Worm (Caenorhabditis elegans) whole organism, L4/young adult: Measurements from ENCODE around the gene cnt-1.

Source experiments
- W03F9.2 ChIP-seq: fragments of 150-350 bp; optimal IDR thresholded peaks from 2 replicates; lab custom pipeline; 2014; ENCODE audit warnings: missing biosample characterization, missing genetic modification characterization
- dao-5 ChIP-seq: sonication (generic microtip); optimal IDR thresholded peaks from 2 replicates; lab custom pipeline; 2016; ENCODE audit warnings: missing genotype, missing genetic modification characterization, moderate library complexity, missing compliant biosample characterization
- him-1 ChIP-seq: sonication (generic microtip); optimal IDR thresholded peaks from 2 replicates; lab custom pipeline; 2016; ENCODE audit warnings: missing genotype, missing genetic modification reagents, missing genetic modification characterization, missing compliant biosample characterization

The cnt-1 gene

ce11 chrII:12052136-12052535 lies 36.5 kb downstream of the cnt-1 start:
- no peak for TF ChIP-seq W03F9.2 (tag; lab: Kevin White, UChicago)
- TF ChIP-seq dao-5 (tag; lab: Kevin White, UChicago): no peak
- TF ChIP-seq him-1 (tag; lab: Kevin White, UChicago): no peak

ce11 chrII:12051601-12052000 lies 37.1 kb downstream of the cnt-1 start:
- TF ChIP-seq W03F9.2 (tag; lab: Kevin White, UChicago) (no peak), him-1 (tag; lab: Kevin White, UChicago) (no peak), dao-5 (tag; lab: Kevin White, UChicago) (no peak)

ce11 chrII:12050607-12051006 lies 38.1 kb downstream of the cnt-1 start:
- TF ChIP-seq him-1 (tag; lab: Kevin White, UChicago): no peak
- no peak for TF ChIP-seq dao-5 (tag; lab: Kevin White, UChicago)
- TF ChIP-seq W03F9.2 (tag; lab: Kevin White, UChicago): no peak

ce11 chrII:12049281-12049680 lies 39.4 kb downstream of the cnt-1 start, which contains the start of gene nadk-2:
TSS of gene nadk-2 (plus strand) at chrII:12049581.
- TF ChIP-seq W03F9.2 (tag; lab: Kevin White, UChicago): no peak
- no peak for TF ChIP-seq dao-5 (tag; lab: Kevin White, UChicago)
- TF ChIP-seq him-1 (tag; lab: Kevin White, UChicago): no peak

DNA sequence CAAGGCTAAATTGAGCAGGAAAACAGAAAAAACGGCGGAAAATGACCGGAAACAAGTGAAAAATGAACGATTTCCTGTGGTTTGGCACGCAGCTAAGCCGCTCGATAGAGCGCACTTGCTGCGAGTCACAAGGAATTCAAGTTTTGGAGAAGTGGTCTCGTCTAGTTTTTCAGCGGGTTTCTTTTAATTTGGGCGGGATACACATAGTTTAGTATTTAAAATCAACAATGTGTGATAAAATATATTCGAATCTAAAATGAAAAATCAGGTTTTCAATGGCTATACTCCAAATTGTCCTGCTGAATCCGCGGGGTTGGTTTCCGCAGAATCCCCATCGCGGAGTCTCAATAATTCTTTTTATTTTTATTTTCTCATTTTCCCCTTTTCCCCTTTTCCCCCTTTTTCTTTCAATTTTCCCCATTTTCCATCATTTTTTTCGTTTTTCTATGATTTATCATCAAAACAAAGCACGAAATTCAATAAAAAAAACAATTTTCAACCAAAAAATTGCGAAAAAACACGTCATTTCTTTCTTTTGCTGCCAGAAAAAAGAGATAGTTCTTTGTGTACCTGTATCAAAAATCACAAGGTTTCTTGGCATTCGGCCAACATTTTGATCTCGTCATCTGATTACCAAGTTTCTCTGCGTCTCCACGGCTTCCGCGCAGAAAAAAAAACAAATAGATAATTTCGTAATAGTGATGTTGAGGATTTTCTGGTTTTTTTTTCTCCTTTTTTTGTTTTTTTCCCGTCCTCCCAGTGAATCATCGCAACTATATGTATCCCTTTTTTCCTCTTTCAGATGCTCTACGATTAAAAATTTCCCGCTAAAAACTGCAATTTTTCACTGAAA lies 46.3 kb downstream of the cnt-1 start, which contains the start of gene ippk-1:
Gene ippk-1 (plus strand): TSS at position 803 of the 853 bp plus-strand sequence.
- TF ChIP-seq him-1 (tag; lab: Kevin White, UChicago) (no peak), W03F9.2 (tag; lab: Kevin White, UChicago) (peak; percentile 16)

DNA sequence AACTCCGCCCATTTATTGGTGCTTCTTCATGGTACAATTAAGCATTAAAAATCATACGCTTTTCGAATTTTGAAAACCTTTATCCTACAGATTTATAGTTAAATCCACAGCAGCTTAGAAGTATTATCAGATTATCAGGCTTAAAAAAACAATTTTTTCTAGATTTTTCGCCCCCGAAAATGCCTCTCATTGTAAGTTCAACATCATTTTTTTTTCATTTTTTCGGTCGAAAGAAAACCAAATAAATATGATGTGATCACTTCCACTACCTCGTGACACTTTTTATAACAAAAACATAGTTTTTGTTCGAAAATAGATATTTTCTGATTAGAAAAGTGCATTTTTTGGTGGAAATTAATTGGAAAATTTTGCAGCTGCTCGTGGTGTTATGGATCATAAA lies 47.6 kb downstream of the cnt-1 start:
- TF ChIP-seq him-1 (tag; lab: Kevin White, UChicago) (no peak), dao-5 (tag; lab: Kevin White, UChicago) (no peak), W03F9.2 (tag; lab: Kevin White, UChicago) (no peak)

DNA sequence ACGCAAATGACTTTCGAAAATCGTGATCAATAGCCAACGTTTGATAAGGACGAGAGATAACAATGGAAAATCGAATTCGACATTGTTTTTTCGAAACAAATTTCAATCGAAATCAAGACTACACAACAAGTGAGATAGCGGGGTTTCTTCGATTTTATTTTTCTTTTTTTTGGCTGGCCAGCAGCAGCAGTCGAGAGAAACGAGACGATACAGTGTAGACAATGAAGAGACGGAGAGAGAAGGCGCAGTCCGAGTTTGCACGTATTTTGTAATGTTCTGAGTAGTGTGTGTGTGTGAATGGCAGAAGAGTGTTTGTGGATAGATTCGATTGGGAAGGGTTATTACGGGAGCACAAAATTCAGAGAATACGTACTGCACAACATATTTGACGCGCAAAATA lies 48.5 kb downstream of the cnt-1 start:
- no peak for TF ChIP-seq him-1 (tag; lab: Kevin White, UChicago)
- no peak for TF ChIP-seq W03F9.2 (tag; lab: Kevin White, UChicago)
- no peak for TF ChIP-seq dao-5 (tag; lab: Kevin White, UChicago)

- no peak for TF ChIP-seq W03F9.2 (tag; lab: Kevin White, UChicago)
- no peak for TF ChIP-seq dao-5 (tag; lab: Kevin White, UChicago)
- no peak for TF ChIP-seq him-1 (tag; lab: Kevin White, UChicago)
Measured at ce11 chrII:12039039-12039438, 49.6 kb downstream of the cnt-1 start, which contains the start of gene tpi-1. TSS of gene tpi-1 (minus strand) at chrII:12039139.

- TF ChIP-seq W03F9.2 (tag; lab: Kevin White, UChicago) (no peak), him-1 (tag; lab: Kevin White, UChicago) (no peak), dao-5 (tag; lab: Kevin White, UChicago) (no peak)
Measured at ce11 chrII:12036516-12036915, 52.2 kb downstream of the cnt-1 start, which contains the start of gene cyn-16. TSS of gene cyn-16 (minus strand) at chrII:12036742.

DNA sequence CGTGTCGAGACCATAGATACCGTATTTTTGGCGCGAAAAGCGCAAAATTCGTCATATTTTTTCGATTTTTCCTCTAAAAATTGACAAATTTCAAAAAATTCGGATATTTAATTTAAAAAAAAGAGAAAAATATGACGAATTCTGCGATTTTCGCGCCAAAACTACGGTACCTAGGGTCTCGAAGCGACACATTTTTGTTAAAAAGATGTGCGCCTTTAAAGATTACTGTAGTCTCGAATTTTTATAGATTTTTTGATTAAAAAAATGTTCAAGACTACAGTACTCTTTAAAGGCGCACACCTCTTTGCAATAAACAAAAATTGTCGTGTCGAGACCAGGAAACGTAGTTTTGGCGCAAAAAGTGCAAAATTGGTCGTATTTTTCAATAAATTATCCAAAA lies 52.6 kb downstream of the cnt-1 start:
- TF ChIP-seq W03F9.2 (tag; lab: Kevin White, UChicago): no peak

DNA sequence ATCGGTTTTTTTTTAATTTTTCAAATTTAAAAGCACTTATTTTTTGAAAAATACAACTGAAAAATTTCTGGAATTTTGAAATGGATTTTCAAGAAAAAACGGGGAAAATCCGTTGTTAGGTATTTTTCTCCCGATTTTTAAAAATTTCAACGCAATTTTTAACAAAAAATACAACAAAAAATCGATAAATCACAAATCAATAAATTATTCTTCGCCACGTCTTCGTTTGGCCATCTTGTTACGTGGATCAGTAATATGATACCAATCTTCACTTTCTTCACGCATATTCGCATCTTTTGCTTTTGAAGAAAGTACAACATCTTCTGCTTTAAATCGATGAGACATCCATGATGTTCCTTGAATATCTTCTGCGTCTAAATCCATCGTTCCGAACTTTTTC lies 60.0 kb downstream of the cnt-1 start:
- TF ChIP-seq W03F9.2 (tag; lab: Kevin White, UChicago) (no peak), him-1 (tag; lab: Kevin White, UChicago) (no peak), dao-5 (tag; lab: Kevin White, UChicago) (no peak)

- no peak for TF ChIP-seq dao-5 (tag; lab: Kevin White, UChicago)
- TF ChIP-seq him-1 (tag; lab: Kevin White, UChicago): no peak
- TF ChIP-seq W03F9.2 (tag; lab: Kevin White, UChicago): no peak
Measured at ce11 chrII:12027697-12028245, 60.9 kb downstream of the cnt-1 start, which contains the start of gene Y17G7B.8. TSS of gene Y17G7B.8 (minus strand) at chrII:12027747.

- TF ChIP-seq him-1 (tag; lab: Kevin White, UChicago) (no peak), dao-5 (tag; lab: Kevin White, UChicago) (no peak), W03F9.2 (tag; lab: Kevin White, UChicago) (no peak)
Measured at ce11 chrII:12023315-12023878, 65.3 kb downstream of the cnt-1 start, which contains the start of gene Y17G7B.12. TSS of gene Y17G7B.12 (plus strand) at chrII:12023861.
